Fruit fly (Drosophila melanogaster) whole organism, wandering third instar larva: Measurements from ENCODE around the gene eIF2alpha.

ENCODE experiments used
- Abd-B ChIP-seq: fragments of >200 bp; optimal IDR thresholded peaks from 2 replicates; lab custom pipeline; 2017; ENCODE audit warnings: missing biosample characterization, missing genetic modification characterization
- CG32264 ChIP-seq: fragments of 200-800 bp; sonication (Bioruptor generic); optimal IDR thresholded peaks from 2 replicates; lab custom pipeline; 2016; ENCODE audit warnings: missing biosample characterization, missing genetic modification characterization
- CG9705 ChIP-seq: fragments of 200-800 bp; sonication (Bioruptor generic); optimal IDR thresholded peaks from 2 replicates; lab custom pipeline; 2018; ENCODE audit warnings: missing biosample characterization, mild to moderate bottlenecking, missing genetic modification characterization
- CrebA ChIP-seq: fragments of 200-800 bp; sonication (Bioruptor generic); optimal IDR thresholded peaks from 2 replicates; lab custom pipeline; 2016; ENCODE audit warnings: missing biosample characterization, mild to moderate bottlenecking, missing genetic modification characterization, borderline replicate concordance
- Dfd ChIP-seq: fragments of >200 bp; optimal IDR thresholded peaks from 2 replicates; lab custom pipeline; 2017; ENCODE audit warnings: missing biosample characterization, missing genetic modification characterization
- Dif ChIP-seq: fragments of 200-275, 200-300 bp; sonication (Bioruptor generic); optimal IDR thresholded peaks from 2 replicates; lab custom pipeline; 2018; ENCODE audit warnings: missing biosample characterization, missing genetic modification characterization; ENCODE audit not compliant: partially characterized antibody
- GATAd ChIP-seq: sonication (Bioruptor generic); optimal IDR thresholded peaks from 2 replicates; lab custom pipeline; 2016; ENCODE audit warnings: missing biosample characterization, missing genetic modification characterization
- HLH106 ChIP-seq: fragments of 200-800 bp; optimal IDR thresholded peaks from 3 replicates; lab custom pipeline; 2019; ENCODE audit warnings: missing biosample characterization, mild to moderate bottlenecking, missing genetic modification characterization, moderate library complexity
- Hnf4 ChIP-seq: fragments of 200-800 bp; sonication (Bioruptor generic); optimal IDR thresholded peaks from 2 replicates; lab custom pipeline; 2016; ENCODE audit warnings: missing biosample characterization, mild to moderate bottlenecking, missing genetic modification characterization
- Hr78 ChIP-seq: fragments of >200 bp; optimal IDR thresholded peaks from 2 replicates; lab custom pipeline; 2017; ENCODE audit warnings: missing biosample characterization, missing genetic modification characterization
- Hr83 ChIP-seq: fragments of 200-300 bp; sonication (Bioruptor generic); optimal IDR thresholded peaks from 2 replicates; lab custom pipeline; 2016; ENCODE audit warnings: missing biosample characterization, mild to moderate bottlenecking, missing genetic modification characterization, moderate library complexity; ENCODE audit not compliant: poor library complexity, severe bottlenecking
- Mio ChIP-seq: sonication (Bioruptor generic); optimal IDR thresholded peaks from 2 replicates; lab custom pipeline; 2016; ENCODE audit warnings: missing biosample characterization, missing genetic modification characterization
- Myc ChIP-seq: fragments of >200 bp; optimal IDR thresholded peaks from 2 replicates; lab custom pipeline; 2017
- N ChIP-seq: fragments of >200 bp; optimal IDR thresholded peaks from 2 replicates; lab custom pipeline; 2018; ENCODE audit warnings: missing biosample characterization, missing external identifiers, missing genetic modification characterization
- OdsH ChIP-seq: fragments of 200-800 bp; sonication (Bioruptor generic); optimal IDR thresholded peaks from 2 replicates; lab custom pipeline; 2016; ENCODE audit warnings: missing biosample characterization, mild to moderate bottlenecking, missing genetic modification characterization
- Rel ChIP-seq, 2 experiments: fragments of 200-800 bp; sonication (Bioruptor generic) in 1 of 2; optimal IDR thresholded peaks; 2 replicates in 1 of 2; 3 replicates in 1 of 2; lab custom pipeline; 2016 to 2019; ENCODE audit warnings: mild to moderate bottlenecking in 2 of 2, missing biosample characterization in 2 of 2, missing genetic modification characterization in 2 of 2, moderate library complexity in 1 of 2
- Sp1 ChIP-seq: fragments of 200-800 bp; sonication (Bioruptor generic); optimal IDR thresholded peaks from 3 replicates; lab custom pipeline; 2019; ENCODE audit warnings: missing biosample characterization, mild to moderate bottlenecking, missing genetic modification characterization, moderate library complexity
- Vsx2 ChIP-seq: fragments of 200-300, 225-300 bp; sonication (Bioruptor generic); optimal IDR thresholded peaks from 2 replicates; lab custom pipeline; 2018; ENCODE audit warnings: missing biosample characterization, missing genetic modification characterization; ENCODE audit not compliant: partially characterized antibody
- br ChIP-seq: fragments of 200-800 bp; sonication (Bioruptor generic); optimal IDR thresholded peaks from 2 replicates; lab custom pipeline; 2016; ENCODE audit warnings: missing biosample characterization, missing genetic modification characterization
- brk ChIP-seq: fragments of 200-800 bp; sonication (Bioruptor generic); optimal IDR thresholded peaks from 2 replicates; lab custom pipeline; 2016; ENCODE audit warnings: missing biosample characterization, mild to moderate bottlenecking, missing genetic modification characterization
- dsf ChIP-seq: sonication (Bioruptor generic); optimal IDR thresholded peaks from 2 replicates; lab custom pipeline; 2016; ENCODE audit warnings: missing biosample characterization, missing genetic modification characterization, borderline replicate concordance
- ey ChIP-seq: fragments of 200-800 bp; sonication (Bioruptor generic); optimal IDR thresholded peaks from 2 replicates; lab custom pipeline; 2016; ENCODE audit warnings: missing biosample characterization, missing genetic modification characterization
- foxo ChIP-seq, 2 experiments: fragments of 200-800 bp; sonication (Bioruptor generic); optimal IDR thresholded peaks; 2 replicates in 1 of 2; 3 replicates in 1 of 2; lab custom pipeline; 2016 to 2017; ENCODE audit warnings: missing biosample characterization in 2 of 2, missing genetic modification characterization in 2 of 2
- fru ChIP-seq: fragments of 200-800 bp; sonication (Bioruptor generic); optimal IDR thresholded peaks from 3 replicates; lab custom pipeline; 2016; ENCODE audit warnings: missing biosample characterization, mild to moderate bottlenecking, missing genetic modification characterization
- h ChIP-seq: fragments of 200-800 bp; sonication (Bioruptor generic); optimal IDR thresholded peaks from 3 replicates; lab custom pipeline; 2016; ENCODE audit warnings: missing biosample characterization, mild to moderate bottlenecking, missing genetic modification characterization
- jim ChIP-seq: fragments of 175-275, 200-325 bp; sonication (Bioruptor generic); optimal IDR thresholded peaks from 2 replicates; lab custom pipeline; 2016; ENCODE audit warnings: missing biosample characterization, mild to moderate bottlenecking, missing genetic modification characterization
- pan ChIP-seq: fragments of >200 bp; optimal IDR thresholded peaks from 2 replicates; lab custom pipeline; 2017
- psq ChIP-seq: fragments of 200-800 bp; sonication (Bioruptor generic); optimal IDR thresholded peaks from 3 replicates; lab custom pipeline; 2017; ENCODE audit warnings: missing biosample characterization, mild to moderate bottlenecking, missing genetic modification characterization, moderate library complexity
- rgr ChIP-seq: fragments of 200-800 bp; sonication (Bioruptor generic); optimal IDR thresholded peaks from 3 replicates; lab custom pipeline; 2016; ENCODE audit warnings: missing biosample characterization, mild to moderate bottlenecking, missing genetic modification characterization
- sv ChIP-seq: fragments of 200-800 bp; sonication (Bioruptor generic); optimal IDR thresholded peaks from 3 replicates; lab custom pipeline; 2016; ENCODE audit warnings: missing biosample characterization, missing genetic modification characterization
- tai ChIP-seq: sonication (Bioruptor generic); optimal IDR thresholded peaks from 2 replicates; lab custom pipeline; 2016; ENCODE audit warnings: missing biosample characterization, missing genetic modification characterization
- usp ChIP-seq: fragments of >200 bp; optimal IDR thresholded peaks from 2 replicates; lab custom pipeline; 2017; ENCODE audit warnings: missing biosample characterization, missing genetic modification characterization
- woc ChIP-seq: sonication (Bioruptor generic); optimal IDR thresholded peaks from 2 replicates; lab custom pipeline; 2016; ENCODE audit warnings: missing biosample characterization, mild to moderate bottlenecking, missing genetic modification characterization

Gene eIF2alpha

DNA sequence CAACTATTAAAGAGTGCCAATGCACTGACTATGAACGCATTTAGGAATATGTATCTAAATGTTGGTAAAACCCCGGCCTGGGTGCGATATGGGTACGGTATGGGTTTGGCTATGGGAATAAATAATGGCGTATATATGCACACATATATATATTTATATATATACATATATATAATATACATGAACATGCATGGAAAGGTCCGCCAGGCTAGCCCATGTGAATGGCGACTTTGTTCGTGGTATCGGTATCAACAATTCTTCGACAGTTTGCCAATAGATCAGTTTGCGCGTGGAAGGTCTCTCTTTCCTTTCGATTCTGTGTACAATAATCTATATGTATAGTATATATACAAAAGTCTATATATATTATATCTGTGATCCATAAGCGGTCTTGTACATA, 41.6 kb downstream of the eIF2alpha start, which contains the start of gene CG4301:
Gene CG4301, plus strand, starts transcription at position 301 of the 400 bp plus-strand sequence.
- TF ChIP-seq pan (lab: Kevin White, UChicago) = no peak
- no peak for TF ChIP-seq Sp1
- no peak for TF ChIP-seq h
- no peak for TF ChIP-seq dsf (GFP tag; lab: Kevin White, UChicago)
- no peak for TF ChIP-seq GATAd (GFP tag; lab: Kevin White, UChicago)
- TF ChIP-seq br (GFP tag; lab: Kevin White, UChicago) = no peak
- TF ChIP-seq jim = no peak
- no peak for TF ChIP-seq usp
- TF ChIP-seq Rel (GFP tag; optimal IDR thresholded peaks at IDR 0.05; lab: Kevin White, UChicago) = no peak
- TF ChIP-seq Rel (tag; optimal IDR thresholded peaks at IDR 0.05; lab: Kevin White, UChicago) = no peak
- TF ChIP-seq Hnf4 (GFP tag; lab: Kevin White, UChicago) = no peak
- TF ChIP-seq brk (GFP tag; lab: Kevin White, UChicago) = no peak
- TF ChIP-seq tai (GFP tag; lab: Kevin White, UChicago) = no peak
- TF ChIP-seq psq (GFP tag; lab: Kevin White, UChicago) = no peak

DNA sequence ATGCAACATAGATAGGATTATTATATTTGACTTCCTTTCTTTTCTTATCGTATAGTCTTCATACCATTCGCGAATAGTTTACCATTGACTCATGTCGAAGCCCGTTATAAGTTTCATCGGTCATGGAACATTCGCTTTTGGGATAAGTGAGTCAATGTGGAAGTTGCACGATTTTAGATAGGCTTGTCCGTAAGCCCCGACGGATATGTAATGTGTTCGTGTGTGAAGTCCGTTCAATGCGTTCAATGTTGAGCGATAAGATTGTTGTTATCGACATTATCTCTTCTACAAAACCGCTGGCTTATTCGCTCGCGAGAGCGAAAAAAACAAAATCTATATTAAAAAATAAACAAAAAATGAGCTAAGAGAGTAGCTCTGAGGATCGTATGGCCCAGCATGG, 42.0 kb downstream of the eIF2alpha start, which contains the start of gene CG9981:
Gene CG9981, minus strand, starts transcription at position 320 of the 400 bp plus-strand sequence.
- TF ChIP-seq Rel (GFP tag; optimal IDR thresholded peaks at IDR 0.05; lab: Kevin White, UChicago) (no peak), Rel (tag; optimal IDR thresholded peaks at IDR 0.05; lab: Kevin White, UChicago) (peak; percentile 57), sv (GFP tag; lab: Kevin White, UChicago) (no peak)

DNA sequence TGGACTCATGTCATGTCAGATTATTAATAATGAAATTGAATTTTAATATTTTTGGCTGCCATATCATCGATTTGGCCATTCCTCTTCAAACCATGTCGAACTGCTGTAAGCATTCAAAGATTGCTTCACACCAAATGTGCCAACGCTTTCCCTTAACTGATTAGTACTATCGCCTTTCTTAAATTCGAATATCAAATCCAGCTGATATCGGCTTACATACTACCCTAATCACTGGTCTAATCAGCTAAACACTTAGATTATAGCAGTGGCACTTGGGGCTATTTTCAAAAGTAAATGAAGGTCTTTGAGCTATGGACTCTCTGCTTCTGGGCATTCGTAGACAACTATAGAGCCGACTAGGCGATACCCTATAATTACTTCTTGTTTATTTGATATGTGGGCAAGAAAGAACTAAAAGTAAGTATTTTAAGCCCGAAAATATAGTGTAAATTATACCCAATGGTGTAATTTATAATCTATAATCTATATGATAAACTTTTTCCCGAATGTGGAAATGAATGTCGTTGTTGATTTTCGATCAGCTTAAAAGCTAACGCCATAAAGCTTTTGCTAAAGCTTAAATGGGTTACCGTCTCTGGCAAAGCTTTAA, 42.9 kb downstream of the eIF2alpha start:
- TF ChIP-seq foxo (GFP tag; optimal IDR thresholded peaks at IDR 0.05; lab: Kevin White, UChicago) = peak in 1 of 2 experiments; percentile 73
- TF ChIP-seq jim = no peak
- no peak for TF ChIP-seq pan (lab: Kevin White, UChicago)
- peak; percentile 40 for TF ChIP-seq CG32264
- TF ChIP-seq br (GFP tag; lab: Kevin White, UChicago) = peak; percentile 56
- TF ChIP-seq CG9705 = no peak
- TF ChIP-seq CrebA (GFP tag; lab: Kevin White, UChicago) = no peak
- peak; percentile 44 for TF ChIP-seq psq (GFP tag; lab: Kevin White, UChicago)
- peak; percentile 82 for TF ChIP-seq h
- TF ChIP-seq Rel (GFP tag; optimal IDR thresholded peaks at IDR 0.05; lab: Kevin White, UChicago) = no peak
- no peak for TF ChIP-seq Rel (tag; optimal IDR thresholded peaks at IDR 0.05; lab: Kevin White, UChicago)
- TF ChIP-seq usp = no peak
- TF ChIP-seq tai (GFP tag; lab: Kevin White, UChicago) = no peak
- no peak for TF ChIP-seq woc (GFP tag; lab: Kevin White, UChicago)
- no peak for TF ChIP-seq Vsx2 (GFP tag; lab: Kevin White, UChicago)
- peak; percentile 77 for TF ChIP-seq fru (GFP tag; lab: Kevin White, UChicago)
- no peak for TF ChIP-seq Dif (GFP tag; lab: Kevin White, UChicago)
- TF ChIP-seq Dfd = no peak
- no peak for TF ChIP-seq Abd-B
- TF ChIP-seq Hr78 = no peak
- TF ChIP-seq HLH106 (tag; lab: Kevin White, UChicago) = peak; percentile 33
- TF ChIP-seq Mio (GFP tag; lab: Kevin White, UChicago) = no peak
- TF ChIP-seq N (GFP tag; lab: Kevin White, UChicago) = no peak
- no peak for TF ChIP-seq brk (GFP tag; lab: Kevin White, UChicago)
- peak; percentile 73 for TF ChIP-seq OdsH (GFP tag; lab: Kevin White, UChicago)
- TF ChIP-seq Hr83 (GFP tag; lab: Kevin White, UChicago) = no peak
- peak; percentile 61 for TF ChIP-seq sv (GFP tag; lab: Kevin White, UChicago)
- TF ChIP-seq Myc (lab: Kevin White, UChicago) = no peak
- peak; percentile 64 for TF ChIP-seq ey (GFP tag; lab: Kevin White, UChicago)
- TF ChIP-seq dsf (GFP tag; lab: Kevin White, UChicago) = no peak
- TF ChIP-seq rgr (GFP tag; lab: Kevin White, UChicago) = no peak
